Fruit fly (Drosophila melanogaster) whole organism, embryonic: Measurements from ENCODE around the gene CG1024.

ENCODE experiments used
- Atf3 ChIP-seq: fragments of 200-800 bp; sonication (Bioruptor generic); optimal IDR thresholded peaks from 3 replicates; lab custom pipeline; 2016; ENCODE audit warnings: missing biosample characterization, missing genetic modification characterization
- B-H1 ChIP-seq: fragments of 200-800 bp; sonication (Bioruptor generic); IDR thresholded peaks from 3 replicates; pipeline ENCODE4 v1.3.6; 2022; ENCODE audit warnings: missing biosample characterization, missing genetic modification characterization
- CG10543 ChIP-seq: fragments of 200-800 bp; sonication (Bioruptor generic); optimal IDR thresholded peaks from 3 replicates; lab custom pipeline; 2017; ENCODE audit warnings: missing biosample characterization, mild to moderate bottlenecking, missing genetic modification characterization, moderate library complexity
- CG12071 ChIP-seq: fragments of 200-800 bp; sonication (Bioruptor generic); optimal IDR thresholded peaks from 3 replicates; lab custom pipeline; 2018; ENCODE audit warnings: missing biosample characterization, mild to moderate bottlenecking, missing genetic modification characterization
- CG14965 ChIP-seq: fragments of 200-800 bp; sonication (Bioruptor generic); optimal IDR thresholded peaks from 2 replicates; lab custom pipeline; 2016; ENCODE audit warnings: missing biosample characterization, missing genetic modification characterization, borderline replicate concordance
- CG1529 ChIP-seq: fragments of 200-800 bp; sonication (Bioruptor generic); optimal IDR thresholded peaks from 3 replicates; lab custom pipeline; 2018; ENCODE audit warnings: missing biosample characterization, missing genetic modification characterization
- CG17361 ChIP-seq: fragments of 200-800 bp; sonication (Bioruptor generic); IDR thresholded peaks from 3 replicates; pipeline ENCODE4 v1.3.6; 2022; ENCODE audit warnings: missing biosample characterization, missing genetic modification characterization
- CG17612 ChIP-seq: fragments of 200-800 bp; sonication (Bioruptor generic); IDR thresholded peaks from 2 replicates; pipeline ENCODE4 v1.3.6; 2022; ENCODE audit warnings: missing biosample characterization, missing genetic modification characterization
- CG1792 ChIP-seq: fragments of 200-800 bp; sonication (Bioruptor generic); optimal IDR thresholded peaks from 2 replicates; lab custom pipeline; 2016; ENCODE audit warnings: missing biosample characterization, missing genetic modification characterization
- CG2116 ChIP-seq: fragments of 200-800 bp; sonication (Bioruptor generic); optimal IDR thresholded peaks from 3 replicates; lab custom pipeline; 2018; ENCODE audit warnings: missing biosample characterization, mild to moderate bottlenecking, missing genetic modification characterization
- CG2129 ChIP-seq: fragments of 200-800 bp; sonication (Bioruptor generic); IDR thresholded peaks from 2 replicates; pipeline ENCODE4 v1.3.6; 2022; ENCODE audit warnings: missing biosample characterization, missing genetic modification characterization; ENCODE audit not compliant: partially characterized antibody
- CG30020 ChIP-seq: fragments of 200-800 bp; optimal IDR thresholded peaks from 2 replicates; lab custom pipeline; 2019; ENCODE audit warnings: missing biosample characterization, mild to moderate bottlenecking, missing genetic modification characterization, moderate library complexity
- CG31441 ChIP-seq: fragments of 200-800 bp; sonication (Bioruptor generic); IDR thresholded peaks from 2 replicates; pipeline ENCODE4 v1.3.6; 2022; ENCODE audit warnings: missing biosample characterization, missing genetic modification characterization
- CG32532 ChIP-seq: fragments of 200-800 bp; sonication (Bioruptor generic); IDR thresholded peaks from 2 replicates; pipeline ENCODE4 v1.3.6; 2022; ENCODE audit warnings: missing biosample characterization, missing genetic modification characterization
- CG4707 ChIP-seq: fragments of 200-800 bp; sonication (Bioruptor generic); optimal IDR thresholded peaks from 2 replicates; lab custom pipeline; 2018; ENCODE audit warnings: missing biosample characterization, mild to moderate bottlenecking, missing genetic modification characterization, moderate library complexity
- CG7271 ChIP-seq: fragments of 200-800 bp; sonication (Bioruptor generic); optimal IDR thresholded peaks from 2 replicates; lab custom pipeline; 2018; ENCODE audit warnings: missing biosample characterization, mild to moderate bottlenecking, missing genetic modification characterization, moderate library complexity
- CG8944 ChIP-seq: fragments of 200-800 bp; sonication (Bioruptor generic); optimal IDR thresholded peaks from 3 replicates; lab custom pipeline; 2016; ENCODE audit warnings: missing biosample characterization, missing genetic modification characterization
- CG9437 ChIP-seq: fragments of 200-800 bp; sonication (Bioruptor generic); optimal IDR thresholded peaks from 2 replicates; lab custom pipeline; 2018; ENCODE audit warnings: missing biosample characterization, mild to moderate bottlenecking, missing genetic modification characterization
- CHES-1-like ChIP-seq: fragments of 200-800 bp; sonication (Bioruptor generic); optimal IDR thresholded peaks from 2 replicates; lab custom pipeline; 2016; ENCODE audit warnings: missing biosample characterization, missing genetic modification characterization
- D19A ChIP-seq: fragments of 200-800 bp; optimal IDR thresholded peaks from 3 replicates; lab custom pipeline; 2019; ENCODE audit warnings: missing biosample characterization, mild to moderate bottlenecking, missing genetic modification characterization, moderate library complexity
- HLH4C ChIP-seq: fragments of 200-800 bp; sonication (Bioruptor generic); IDR thresholded peaks from 3 replicates; pipeline ENCODE4 v1.3.6; 2022; ENCODE audit warnings: missing biosample characterization, missing genetic modification characterization; ENCODE audit not compliant: partially characterized antibody
- Kr ChIP-seq: fragments of 200-800 bp; sonication (Bioruptor generic); optimal IDR thresholded peaks from 2 replicates; lab custom pipeline; 2017; ENCODE audit warnings: missing biosample characterization, mild to moderate bottlenecking, missing genetic modification characterization
- MESR4 ChIP-seq: fragments of 200-800 bp; sonication (Bioruptor generic); optimal IDR thresholded peaks from 2 replicates; lab custom pipeline; 2018; ENCODE audit warnings: missing biosample characterization, mild to moderate bottlenecking, missing genetic modification characterization, moderate library complexity
- MTF-1 ChIP-seq: fragments of 200-800 bp; sonication (Bioruptor generic); optimal IDR thresholded peaks from 2 replicates; lab custom pipeline; 2018; ENCODE audit warnings: missing biosample characterization, mild to moderate bottlenecking, missing genetic modification characterization, borderline replicate concordance
- NC2α ChIP-seq: fragments of 200-800 bp; sonication (Bioruptor generic); optimal IDR thresholded peaks from 2 replicates; lab custom pipeline; 2016; ENCODE audit warnings: missing biosample characterization, missing genetic modification characterization
- Sry-β ChIP-seq: fragments of 200-800 bp; sonication (Bioruptor generic); optimal IDR thresholded peaks from 2 replicates; lab custom pipeline; 2018; ENCODE audit warnings: missing biosample characterization, mild to moderate bottlenecking, missing genetic modification characterization, moderate library complexity
- Tbp ChIP-seq: fragments of >200 bp; optimal IDR thresholded peaks from 2 replicates; lab custom pipeline; 2018; ENCODE audit warnings: missing biosample characterization, missing genetic modification characterization
- bsh ChIP-seq, 2 experiments: fragments of 200-800 bp; sonication (Bioruptor generic); optimal IDR thresholded peaks; 2 replicates each; lab custom pipeline; 2017 to 2018; ENCODE audit warnings: mild to moderate bottlenecking in 2 of 2, missing biosample characterization in 2 of 2, missing genetic modification characterization in 2 of 2, moderate library complexity in 1 of 2
- ci ChIP-seq: fragments of 200-800 bp; sonication (Bioruptor generic); IDR thresholded peaks from 3 replicates; pipeline ENCODE4 v1.3.6; 2022; ENCODE audit warnings: missing biosample characterization, missing genetic modification characterization
- dmrt99B ChIP-seq: fragments of 200-800 bp; sonication (Bioruptor generic); optimal IDR thresholded peaks from 2 replicates; lab custom pipeline; 2018; ENCODE audit warnings: missing biosample characterization, mild to moderate bottlenecking, missing genetic modification characterization, moderate library complexity
- fd96Cb ChIP-seq: fragments of 200-800 bp; sonication (Bioruptor generic); optimal IDR thresholded peaks from 2 replicates; lab custom pipeline; 2018; ENCODE audit warnings: missing biosample characterization, mild to moderate bottlenecking, missing genetic modification characterization, moderate library complexity
- gcm ChIP-seq: fragments of 200-800 bp; sonication (Bioruptor generic); optimal IDR thresholded peaks from 2 replicates; lab custom pipeline; 2019; ENCODE audit warnings: missing biosample characterization, mild to moderate bottlenecking, missing genetic modification characterization, moderate library complexity
- gem ChIP-seq: fragments of 200-800 bp; sonication (Bioruptor generic); optimal IDR thresholded peaks from 2 replicates; lab custom pipeline; 2019; ENCODE audit warnings: missing biosample characterization, mild to moderate bottlenecking, missing genetic modification characterization, moderate library complexity
- grau ChIP-seq: fragments of 200-800 bp; optimal IDR thresholded peaks from 3 replicates; lab custom pipeline; 2019; ENCODE audit warnings: missing biosample characterization, mild to moderate bottlenecking, missing genetic modification characterization, moderate library complexity
- jumu ChIP-seq: fragments of 200-800 bp; sonication (Bioruptor generic); optimal IDR thresholded peaks from 3 replicates; lab custom pipeline; 2016; ENCODE audit warnings: missing biosample characterization, missing genetic modification characterization
- lilli ChIP-seq: fragments of 200-800 bp; sonication (Bioruptor generic); optimal IDR thresholded peaks from 3 replicates; lab custom pipeline; 2016; ENCODE audit warnings: missing biosample characterization, missing genetic modification characterization
- lov ChIP-seq, 2 experiments: fragments of 200-800 bp in 1 of 2; fragments of >200 bp in 1 of 2; sonication (Bioruptor generic) in 1 of 2; IDR thresholded peaks in 1 of 2; optimal IDR thresholded peaks in 1 of 2; 2 replicates in 1 of 2; 3 replicates in 1 of 2; pipeline versions ENCODE4 v1.3.6 to Lab custom; 2017 to 2022; ENCODE audit warnings: missing biosample characterization in 1 of 2, missing genetic modification characterization in 1 of 2
- luna ChIP-seq: fragments of 200-800 bp; sonication (Bioruptor generic); optimal IDR thresholded peaks from 2 replicates; lab custom pipeline; 2016; ENCODE audit warnings: missing biosample characterization, missing genetic modification characterization
- nom ChIP-seq: fragments of 200-800 bp; sonication (Bioruptor generic); optimal IDR thresholded peaks from 2 replicates; lab custom pipeline; 2017; ENCODE audit warnings: missing biosample characterization, missing genetic modification characterization, mild to moderate bottlenecking, moderate library complexity, missing genetic modification reagents
- otp ChIP-seq: fragments of 200-800 bp; sonication (Bioruptor generic); IDR thresholded peaks from 3 replicates; pipeline ENCODE4, ENCODE4 v1.3.6; 2022; ENCODE audit warnings: missing biosample characterization, missing genetic modification characterization
- p53 ChIP-seq: fragments of 200-800 bp; sonication (Bioruptor generic); optimal IDR thresholded peaks from 2 replicates; lab custom pipeline; 2016; ENCODE audit warnings: missing biosample characterization, missing genetic modification characterization
- pho ChIP-seq: fragments of 200-800 bp; sonication (Bioruptor generic); optimal IDR thresholded peaks from 2 replicates; lab custom pipeline; 2016; ENCODE audit warnings: missing biosample characterization, missing genetic modification characterization
- pum ChIP-seq: fragments of 200-800 bp; sonication (Bioruptor generic); optimal IDR thresholded peaks from 2 replicates; lab custom pipeline; 2016; ENCODE audit warnings: missing biosample characterization, missing genetic modification characterization
- ranshi ChIP-seq: fragments of 200-800 bp; sonication (Bioruptor generic); IDR thresholded peaks from 2 replicates; pipeline ENCODE4 v1.3.6; 2022; ENCODE audit warnings: missing biosample characterization, missing genetic modification characterization
- repo ChIP-seq: fragments of 200-800 bp; sonication (Bioruptor generic); optimal IDR thresholded peaks from 2 replicates; lab custom pipeline; 2016; ENCODE audit warnings: missing biosample characterization, missing genetic modification characterization
- row ChIP-seq: fragments of 200-800 bp; sonication (Bioruptor generic); IDR thresholded peaks from 3 replicates; pipeline ENCODE4 v1.3.6; 2022; ENCODE audit warnings: missing biosample characterization, missing genetic modification characterization
- run ChIP-seq: fragments of 200-800 bp; sonication (Bioruptor generic); optimal IDR thresholded peaks from 3 replicates; lab custom pipeline; 2018; ENCODE audit warnings: missing biosample characterization, mild to moderate bottlenecking, missing genetic modification characterization
- slou ChIP-seq: fragments of 200-800 bp; sonication (Bioruptor generic); optimal IDR thresholded peaks from 3 replicates; lab custom pipeline; 2016; ENCODE audit warnings: missing biosample characterization, missing genetic modification characterization
- sr ChIP-seq: fragments of 200-800 bp; sonication (Bioruptor generic); IDR thresholded peaks from 3 replicates; pipeline ENCODE4 v1.3.6; 2022; ENCODE audit warnings: missing biosample characterization, missing genetic modification characterization
- vfl ChIP-seq: fragments of 200-800 bp; sonication (Bioruptor generic); optimal IDR thresholded peaks from 2 replicates; lab custom pipeline; 2016; ENCODE audit warnings: missing biosample characterization, missing genetic modification characterization

Gene CG1024

DNA sequence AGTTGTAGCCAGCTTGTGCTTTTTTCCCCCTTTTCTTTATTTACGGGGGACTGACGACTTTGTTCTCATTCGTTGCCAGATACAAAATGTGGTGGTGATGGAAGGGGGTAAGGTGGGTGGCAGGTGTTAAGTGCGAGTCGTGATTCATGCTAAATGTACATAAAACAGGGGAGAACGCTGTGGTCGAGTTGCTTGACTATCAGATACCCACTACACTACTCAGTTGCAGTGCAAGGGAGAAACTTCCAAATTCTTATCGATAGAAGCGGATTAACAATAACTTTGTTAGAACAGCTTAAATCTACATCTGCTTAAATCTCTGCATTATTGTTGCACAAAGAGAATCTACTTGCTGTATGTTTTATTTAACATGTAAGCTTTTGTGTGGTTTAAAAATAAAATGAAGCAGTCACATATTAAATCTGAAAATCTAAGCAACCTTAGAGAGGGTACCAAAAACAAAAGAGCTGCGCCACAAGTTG is 17.5 kb upstream of the CG1024 start (continued):
- TF ChIP-seq CG9437 (GFP tag; lab: Kevin White, UChicago) (no peak), MTF-1 (GFP tag; lab: Kevin White, UChicago) (no peak), slou (GFP tag; lab: Kevin White, UChicago) (no peak), otp (no peak), NC2α (GFP tag; lab: Kevin White, UChicago) (no peak), CG7271 (tag; lab: Kevin White, UChicago) (no peak), jumu (GFP tag; lab: Kevin White, UChicago) (peak; percentile 4), pho (GFP tag; lab: Kevin White, UChicago) (peak; percentile 4), CHES-1-like (GFP tag; lab: Kevin White, UChicago) (no peak), grau (peak; percentile 53), CG2116 (GFP tag; lab: Kevin White, UChicago) (no peak), sr (GFP tag; lab: Robert Waterston, UW) (no peak), CG1529 (GFP tag; lab: Kevin White, UChicago) (no peak), nom (no peak), Kr (GFP tag; lab: Kevin White, UChicago) (no peak), row (GFP tag; lab: Robert Waterston, UW) (peak; percentile 61), Atf3 (GFP tag; lab: Kevin White, UChicago) (no peak), pum (GFP tag; lab: Kevin White, UChicago) (no peak), fd96Cb (peak; percentile 8), B-H1 (GFP tag; lab: Robert Waterston, UW) (no peak), repo (no peak), Tbp (GFP tag; lab: Kevin White, UChicago) (no peak), CG31441 (peak; percentile 18; the same call in 1 of the 2 replicates), run (tag; lab: Kevin White, UChicago) (no peak), dmrt99B (tag; lab: Kevin White, UChicago) (peak; percentile 56), CG1792 (no peak), CG14965 (GFP tag; lab: Kevin White, UChicago) (no peak), lov (optimal IDR thresholded peaks at IDR 0.05; lab: Kevin White, UChicago) (no peak), lov (GFP tag; IDR thresholded peaks at IDR 0.05; lab: Robert Waterston, UW) (no peak), vfl (GFP tag; lab: Kevin White, UChicago) (no peak), gcm (GFP tag; lab: Kevin White, UChicago) (no peak), CG17361 (GFP tag; lab: Robert Waterston, UW) (peak; percentile 36; the same call in 1 of the 3 replicates), CG30020 (tag; lab: Kevin White, UChicago) (no peak), HLH4C (GFP tag; lab: Robert Waterston, UW) (peak; percentile 72; the same call in 2 of the 3 replicates), p53 (no peak), CG10543 (GFP tag; lab: Kevin White, UChicago) (no peak), ci (GFP tag; lab: Robert Waterston, UW) (no peak), lilli (peak; percentile 26), luna (GFP tag; lab: Kevin White, UChicago) (no peak), bsh (GFP tag; optimal IDR thresholded peaks at IDR 0.05; lab: Kevin White, UChicago) (peak in 1 of 2 experiments; percentile 3), gem (tag; lab: Kevin White, UChicago) (peak; percentile 59), D19A (tag; lab: Kevin White, UChicago) (peak; percentile 66), CG2129 (GFP tag; lab: Robert Waterston, UW) (no peak), CG8944 (GFP tag; lab: Kevin White, UChicago) (no peak), CG4707 (no peak), ranshi (GFP tag; lab: Robert Waterston, UW) (no peak), Sry-β (GFP tag; lab: Kevin White, UChicago) (no peak), MESR4 (GFP tag; lab: Kevin White, UChicago) (no peak), CG17612 (GFP tag; lab: Robert Waterston, UW) (no peak), CG32532 (GFP tag; lab: Robert Waterston, UW) (no peak), CG12071 (GFP tag; lab: Kevin White, UChicago) (no peak)
